Fruit fly (Drosophila melanogaster) whole organism, embryonic: Measurements from ENCODE around the gene CG32099.
A peak's percentile ranks its signal among the peaks of the same experiment; 100 is the strongest.

Source experiments
- Ada2b ChIP-seq: fragments of 200-800 bp; sonication (Bioruptor generic); IDR thresholded peaks from 2 replicates; pipeline ENCODE4 v1.3.6; 2022; ENCODE audit warnings: missing biosample characterization, missing genetic modification characterization
- Asciz ChIP-seq: fragments of 200-800 bp; sonication (Bioruptor generic); optimal IDR thresholded peaks from 2 replicates; lab custom pipeline; 2017; ENCODE audit warnings: missing biosample characterization, mild to moderate bottlenecking, missing genetic modification characterization, missing genetic modification reagents
- Bdp1 ChIP-seq: fragments of 200-800 bp; sonication (Bioruptor generic); optimal IDR thresholded peaks from 3 replicates; lab custom pipeline; 2016; ENCODE audit warnings: missing biosample characterization, missing genetic modification characterization
- CG12071 ChIP-seq: fragments of 200-800 bp; sonication (Bioruptor generic); optimal IDR thresholded peaks from 3 replicates; lab custom pipeline; 2018; ENCODE audit warnings: missing biosample characterization, mild to moderate bottlenecking, missing genetic modification characterization
- CG1233 ChIP-seq: fragments of 200-800 bp; sonication (Bioruptor generic); optimal IDR thresholded peaks from 4 replicates; lab custom pipeline; 2018; ENCODE audit warnings: missing biosample characterization, mild to moderate bottlenecking, missing genetic modification characterization
- CG12659 ChIP-seq: fragments of 200-800 bp; sonication (Bioruptor generic); optimal IDR thresholded peaks from 3 replicates; lab custom pipeline; 2017; ENCODE audit warnings: mild to moderate bottlenecking, missing biosample characterization, missing genetic modification reagents, missing genetic modification characterization
- CG13296 ChIP-seq: fragments of 200-800 bp; sonication (Bioruptor generic); optimal IDR thresholded peaks from 3 replicates; lab custom pipeline; 2018; ENCODE audit warnings: missing biosample characterization, mild to moderate bottlenecking, missing genetic modification characterization
- CG15269 ChIP-seq: fragments of 200-800 bp; sonication (Bioruptor generic); optimal IDR thresholded peaks from 2 replicates; lab custom pipeline; 2018; ENCODE audit warnings: missing biosample characterization, mild to moderate bottlenecking, missing genetic modification characterization, moderate library complexity
- CG15696 ChIP-seq: fragments of 200-800 bp; sonication (Bioruptor generic); optimal IDR thresholded peaks from 2 replicates; lab custom pipeline; 2019; ENCODE audit warnings: missing biosample characterization, mild to moderate bottlenecking, missing genetic modification characterization, moderate library complexity
- CG16863 ChIP-seq: fragments of 200-800 bp; sonication (Bioruptor generic); optimal IDR thresholded peaks from 3 replicates; lab custom pipeline; 2016; ENCODE audit warnings: missing biosample characterization, missing genetic modification characterization
- CG18619 ChIP-seq: fragments of 200-800 bp; sonication (Bioruptor generic); optimal IDR thresholded peaks from 3 replicates; lab custom pipeline; 2017; ENCODE audit warnings: missing biosample characterization, mild to moderate bottlenecking, missing genetic modification characterization
- CG2116 ChIP-seq: fragments of 200-800 bp; sonication (Bioruptor generic); optimal IDR thresholded peaks from 3 replicates; lab custom pipeline; 2018; ENCODE audit warnings: missing biosample characterization, mild to moderate bottlenecking, missing genetic modification characterization
- CG2129 ChIP-seq: fragments of 200-800 bp; sonication (Bioruptor generic); IDR thresholded peaks from 2 replicates; pipeline ENCODE4 v1.3.6; 2022; ENCODE audit warnings: missing biosample characterization, missing genetic modification characterization; ENCODE audit not compliant: partially characterized antibody
- CG2712 ChIP-seq: fragments of 200-800 bp; optimal IDR thresholded peaks from 3 replicates; lab custom pipeline; 2019; ENCODE audit warnings: missing biosample characterization, mild to moderate bottlenecking, missing genetic modification characterization, moderate library complexity
- CG2875 ChIP-seq: fragments of 200-800 bp; sonication (Bioruptor generic); optimal IDR thresholded peaks from 2 replicates; lab custom pipeline; 2017; ENCODE audit warnings: missing biosample characterization, mild to moderate bottlenecking, missing genetic modification characterization, missing genetic modification reagents
- CG31388 ChIP-seq: fragments of 200-800 bp; sonication (Bioruptor generic); optimal IDR thresholded peaks from 2 replicates; lab custom pipeline; 2016; ENCODE audit warnings: missing biosample characterization, missing genetic modification characterization
- CG4404 ChIP-seq: fragments of 200-800 bp; sonication (Bioruptor generic); IDR thresholded peaks from 2 replicates; pipeline ENCODE4 v1.3.6; 2022; ENCODE audit warnings: missing biosample characterization, missing genetic modification characterization
- CG5180 ChIP-seq: fragments of 200-800 bp; sonication (Bioruptor generic); optimal IDR thresholded peaks from 3 replicates; lab custom pipeline; 2017; ENCODE audit warnings: missing biosample characterization, missing genetic modification characterization, mild to moderate bottlenecking, moderate library complexity, missing genetic modification reagents
- CG6254 ChIP-seq: fragments of 200-800 bp; sonication (Bioruptor generic); optimal IDR thresholded peaks from 3 replicates; lab custom pipeline; 2017; ENCODE audit warnings: mild to moderate bottlenecking, missing biosample characterization, missing genetic modification reagents, missing genetic modification characterization
- CG6683 ChIP-seq: fragments of 200-800 bp; sonication (Bioruptor generic); optimal IDR thresholded peaks from 2 replicates; lab custom pipeline; 2017; ENCODE audit warnings: missing biosample characterization, mild to moderate bottlenecking, missing genetic modification characterization, missing genetic modification reagents
- CG6854 ChIP-seq: fragments of 200-800 bp; sonication (Bioruptor generic); optimal IDR thresholded peaks from 3 replicates; lab custom pipeline; 2017; ENCODE audit warnings: missing biosample characterization, mild to moderate bottlenecking, missing genetic modification characterization
- CG7357 ChIP-seq: fragments of 200-800 bp; sonication (Bioruptor generic); IDR thresholded peaks from 3 replicates; pipeline ENCODE4 v1.3.6; 2022; ENCODE audit warnings: missing biosample characterization, missing genetic modification characterization
- CG8281 ChIP-seq: fragments of 200-800 bp; sonication (Bioruptor generic); optimal IDR thresholded peaks from 2 replicates; lab custom pipeline; 2018; ENCODE audit warnings: missing biosample characterization, mild to moderate bottlenecking, missing genetic modification characterization, moderate library complexity
- Dad ChIP-seq: fragments of 200-800 bp; sonication (Bioruptor generic); optimal IDR thresholded peaks from 3 replicates; lab custom pipeline; 2016; ENCODE audit warnings: missing biosample characterization, missing genetic modification characterization
- Deaf1 ChIP-seq: fragments of 200-800 bp; optimal IDR thresholded peaks from 3 replicates; lab custom pipeline; 2019; ENCODE audit warnings: missing biosample characterization, mild to moderate bottlenecking, missing genetic modification characterization, moderate library complexity
- Hmx ChIP-seq: fragments of 200-800 bp; sonication (Bioruptor generic); optimal IDR thresholded peaks from 2 replicates; lab custom pipeline; 2016; ENCODE audit warnings: missing biosample characterization, missing genetic modification characterization
- NfI ChIP-seq: fragments of 200-800 bp; sonication (Bioruptor generic); optimal IDR thresholded peaks from 3 replicates; lab custom pipeline; 2018; ENCODE audit warnings: missing biosample characterization, mild to moderate bottlenecking, missing genetic modification characterization, moderate library complexity
- Oaz ChIP-seq: fragments of 200-800 bp; sonication (Bioruptor generic); IDR thresholded peaks from 2 replicates; pipeline ENCODE4 v1.3.6; 2022; ENCODE audit warnings: missing biosample characterization, missing genetic modification characterization
- Sin3A ChIP-seq: fragments of >200 bp; optimal IDR thresholded peaks from 2 replicates; lab custom pipeline; 2018
- Sry-β ChIP-seq: fragments of 200-800 bp; sonication (Bioruptor generic); optimal IDR thresholded peaks from 2 replicates; lab custom pipeline; 2018; ENCODE audit warnings: missing biosample characterization, mild to moderate bottlenecking, missing genetic modification characterization, moderate library complexity
- abd-A ChIP-seq: fragments of 200-800 bp; sonication (Bioruptor generic); optimal IDR thresholded peaks from 3 replicates; lab custom pipeline; 2019; ENCODE audit warnings: missing biosample characterization, mild to moderate bottlenecking, missing genetic modification characterization, moderate library complexity
- cato ChIP-seq: fragments of 200-800 bp; sonication (Bioruptor generic); optimal IDR thresholded peaks from 2 replicates; lab custom pipeline; 2016; ENCODE audit warnings: missing biosample characterization, missing genetic modification characterization, borderline replicate concordance
- crc ChIP-seq: fragments of 200-800 bp; sonication (Bioruptor generic); optimal IDR thresholded peaks from 2 replicates; lab custom pipeline; 2016; ENCODE audit warnings: missing biosample characterization, missing genetic modification characterization
- croc ChIP-seq: fragments of 200-800 bp; sonication (Bioruptor generic); conservative IDR thresholded peaks from 3 replicates; pipeline ENCODE4 v1.3.6; 2022; ENCODE audit warnings: missing biosample characterization, missing genetic modification characterization
- ewg ChIP-seq: fragments of 200-800 bp; sonication (Bioruptor generic); optimal IDR thresholded peaks from 3 replicates; lab custom pipeline; 2017; ENCODE audit warnings: mild to moderate bottlenecking, missing biosample characterization, missing genetic modification reagents, missing genetic modification characterization
- ftz-f1 ChIP-seq: fragments of 200-800 bp; sonication (Bioruptor generic); optimal IDR thresholded peaks from 2 replicates; lab custom pipeline; 2016; ENCODE audit warnings: missing biosample characterization, missing genetic modification characterization
- gt ChIP-seq: fragments of 200-800 bp; sonication (Bioruptor generic); IDR thresholded peaks from 2 replicates; pipeline ENCODE4 v1.3.6; 2022; ENCODE audit warnings: missing biosample characterization, missing genetic modification characterization
- insv ChIP-seq, 2 experiments: fragments of 200-800 bp; sonication (Bioruptor generic); optimal IDR thresholded peaks; 3 replicates each; lab custom pipeline; 2016 to 2018; ENCODE audit warnings: missing biosample characterization in 2 of 2, missing genetic modification characterization in 2 of 2
- jing ChIP-seq: fragments of 200-800 bp; sonication (Bioruptor generic); optimal IDR thresholded peaks from 2 replicates; lab custom pipeline; 2018; ENCODE audit warnings: missing biosample characterization, mild to moderate bottlenecking, missing genetic modification characterization
- nom ChIP-seq: fragments of 200-800 bp; sonication (Bioruptor generic); optimal IDR thresholded peaks from 2 replicates; lab custom pipeline; 2017; ENCODE audit warnings: missing biosample characterization, missing genetic modification characterization, mild to moderate bottlenecking, moderate library complexity, missing genetic modification reagents
- pho ChIP-seq: fragments of 200-800 bp; sonication (Bioruptor generic); optimal IDR thresholded peaks from 2 replicates; lab custom pipeline; 2016; ENCODE audit warnings: missing biosample characterization, missing genetic modification characterization
- pnt ChIP-seq: fragments of 200-800 bp; sonication (Bioruptor generic); optimal IDR thresholded peaks from 3 replicates; lab custom pipeline; 2016; ENCODE audit warnings: missing biosample characterization, missing genetic modification characterization
- schlank ChIP-seq: fragments of 200-800 bp; sonication (Bioruptor generic); optimal IDR thresholded peaks from 2 replicates; lab custom pipeline; 2018; ENCODE audit warnings: missing biosample characterization, mild to moderate bottlenecking, missing genetic modification characterization
- scrt ChIP-seq: fragments of 200-800 bp; sonication (Bioruptor generic); optimal IDR thresholded peaks from 2 replicates; lab custom pipeline; 2018; ENCODE audit warnings: missing biosample characterization, mild to moderate bottlenecking, missing genetic modification characterization, moderate library complexity
- zen2 ChIP-seq: fragments of 200-800 bp; sonication (Bioruptor generic); IDR thresholded peaks from 3 replicates; pipeline ENCODE4 v1.3.6; 2022; ENCODE audit warnings: missing biosample characterization, missing genetic modification characterization; ENCODE audit not compliant: partially characterized antibody

The CG32099 gene

dm6 chr3L:12109045-12109632 is 39.9 kb upstream of the CG32099 start (continued):
- TF ChIP-seq nom (GFP tag; lab: Kevin White, UChicago), result peak; percentile 33
- peak; percentile 4 for TF ChIP-seq CG6254 (GFP tag; lab: Kevin White, UChicago)
- no peak for TF ChIP-seq Sry-β (GFP tag; lab: Kevin White, UChicago)
- TF ChIP-seq, all 482 proteins: peak for 8

dm6 chr3L:12111081-12111958 is 37.8 kb upstream of the CG32099 start:
- no peak for TF ChIP-seq Sry-β (GFP tag; lab: Kevin White, UChicago)
- no peak for TF ChIP-seq zen2 (GFP tag; lab: Robert Waterston, UW)
- TF ChIP-seq CG13296 (GFP tag; lab: Kevin White, UChicago), result peak; percentile 71
- peak; percentile 60 for TF ChIP-seq cato (GFP tag; lab: Kevin White, UChicago)
- TF ChIP-seq Oaz (GFP tag; lab: Robert Waterston, UW), result no peak
- TF ChIP-seq Deaf1 (tag; lab: Kevin White, UChicago), result peak; percentile 70
- TF ChIP-seq CG2875 (GFP tag; lab: Kevin White, UChicago), result peak; percentile 64
- TF ChIP-seq ewg (GFP tag; lab: Kevin White, UChicago), result peak; percentile 64
- peak; percentile 86 for TF ChIP-seq CG12659 (GFP tag; lab: Kevin White, UChicago)
- TF ChIP-seq CG7357, result peak; percentile 40; the same call in 1 of the 3 replicates
- TF ChIP-seq Asciz (GFP tag; lab: Kevin White, UChicago), result peak; percentile 83
- peak; percentile 76 for TF ChIP-seq croc (GFP tag; lab: Robert Waterston, UW)
- TF ChIP-seq NfI (GFP tag; lab: Kevin White, UChicago), result peak; percentile 64
- TF ChIP-seq CG5180 (GFP tag; lab: Kevin White, UChicago), result peak; percentile 33
- peak; percentile 79 for TF ChIP-seq CG18619 (GFP tag; lab: Kevin White, UChicago)
- TF ChIP-seq Sin3A (lab: Kevin White, UChicago), result no peak
- peak in 1 of 2 experiments; percentile 76 for TF ChIP-seq insv (GFP tag; optimal IDR thresholded peaks at IDR 0.05; lab: Kevin White, UChicago)
- no peak for TF ChIP-seq CG2129 (GFP tag; lab: Robert Waterston, UW)
- TF ChIP-seq CG1233 (GFP tag; lab: Kevin White, UChicago), result peak; percentile 86
- TF ChIP-seq Hmx (GFP tag; lab: Kevin White, UChicago), result no peak
- TF ChIP-seq CG4404 (GFP tag; lab: Robert Waterston, UW), result no peak; the same call in 1 of the 2 replicates
- peak; percentile 11 for TF ChIP-seq jing (GFP tag; lab: Kevin White, UChicago)
- peak; percentile 71 for TF ChIP-seq CG8281
- peak; percentile 71 for TF ChIP-seq CG6683 (GFP tag; lab: Kevin White, UChicago)
- no peak for TF ChIP-seq pho
- no peak for TF ChIP-seq Bdp1
- peak; percentile 90 for TF ChIP-seq CG15269 (tag; lab: Kevin White, UChicago)
- peak; percentile 14 for TF ChIP-seq CG6854 (GFP tag; lab: Kevin White, UChicago)
- TF ChIP-seq CG2116 (GFP tag; lab: Kevin White, UChicago), result peak; percentile 30
- TF ChIP-seq CG16863 (GFP tag; lab: Kevin White, UChicago), result peak; percentile 14
- no peak for TF ChIP-seq Dad (GFP tag; lab: Kevin White, UChicago)
- no peak; the same call in 1 of the 2 replicates for TF ChIP-seq Ada2b
- no peak for TF ChIP-seq abd-A (tag; lab: Kevin White, UChicago)
- no peak for TF ChIP-seq scrt (GFP tag; lab: Kevin White, UChicago)
- no peak for TF ChIP-seq CG31388 (GFP tag; lab: Kevin White, UChicago)
- TF ChIP-seq ftz-f1 (GFP tag; lab: Kevin White, UChicago), result no peak
- TF ChIP-seq CG12071, result no peak
- TF ChIP-seq pnt (GFP tag; lab: Kevin White, UChicago), result no peak
- TF ChIP-seq schlank (tag; lab: Kevin White, UChicago), result no peak
- no peak for TF ChIP-seq gt (GFP tag; lab: Robert Waterston, UW)
- TF ChIP-seq CG2712 (tag; lab: Kevin White, UChicago), result peak; percentile 97
- peak; percentile 79 for TF ChIP-seq CG15696 (tag; lab: Kevin White, UChicago)
- no peak for TF ChIP-seq crc
